Worm (Caenorhabditis elegans) whole organism, late embryonic: ENCODE measurements around the gene Y45G5AM.6.

Source experiments
- C08G9.2 ChIP-seq: sonication (generic microtip); optimal IDR thresholded peaks from 2 replicates; lab custom pipeline; 2016; ENCODE audit warnings: mild to moderate bottlenecking, missing genetic modification characterization, moderate library complexity, missing compliant biosample characterization
- C38D4.7 ChIP-seq: fragments of 200-800 bp; sonication (Bioruptor generic); optimal IDR thresholded peaks from 2 replicates; lab custom pipeline; 2018; ENCODE audit warnings: mild to moderate bottlenecking, missing genetic modification characterization, moderate library complexity, missing compliant biosample characterization
- F13H6.1 ChIP-seq: sonication (generic microtip); optimal IDR thresholded peaks from 2 replicates; lab custom pipeline; 2016; ENCODE audit warnings: missing genetic modification characterization, missing compliant biosample characterization
- K02D7.2 ChIP-seq: sonication (generic microtip); optimal IDR thresholded peaks from 2 replicates; lab custom pipeline; 2017; ENCODE audit warnings: mild to moderate bottlenecking, missing genetic modification characterization, missing compliant biosample characterization
- T23F11.4 ChIP-seq: fragments of 200-800 bp; sonication (Bioruptor generic); optimal IDR thresholded peaks from 2 replicates; lab custom pipeline; 2018; ENCODE audit warnings: mild to moderate bottlenecking, missing genetic modification characterization, missing compliant biosample characterization
- ceh-18 ChIP-seq: sonication (generic microtip); optimal IDR thresholded peaks from 2 replicates; lab custom pipeline; 2016; ENCODE audit warnings: missing genetic modification characterization, missing compliant biosample characterization
- ceh-19 ChIP-seq: fragments of 200-800 bp; sonication (Bioruptor generic); optimal IDR thresholded peaks from 2 replicates; lab custom pipeline; 2018; ENCODE audit warnings: mild to moderate bottlenecking, missing genetic modification characterization, missing compliant biosample characterization
- ceh-2 ChIP-seq: sonication (generic microtip); optimal IDR thresholded peaks from 2 replicates; lab custom pipeline; 2016; ENCODE audit warnings: missing genotype, missing genetic modification characterization, missing compliant biosample characterization
- ceh-9 ChIP-seq: sonication (generic microtip); optimal IDR thresholded peaks from 2 replicates; lab custom pipeline; 2016; ENCODE audit warnings: mild to moderate bottlenecking, missing genetic modification characterization, inconsistent platforms, missing compliant biosample characterization
- dmd-4 ChIP-seq: sonication (generic microtip); optimal IDR thresholded peaks from 2 replicates; lab custom pipeline; 2016; ENCODE audit warnings: borderline replicate concordance, missing genetic modification characterization, missing compliant biosample characterization
- elt-2 ChIP-seq: sonication (generic microtip); optimal IDR thresholded peaks from 2 replicates; lab custom pipeline; 2016; ENCODE audit warnings: missing genetic modification reagents, missing genetic modification characterization, missing compliant biosample characterization
- ets-4 ChIP-seq: sonication (generic microtip); optimal IDR thresholded peaks from 2 replicates; lab custom pipeline; 2016; ENCODE audit warnings: missing genetic modification characterization, missing compliant biosample characterization
- eyg-1 ChIP-seq: sonication (generic microtip); optimal IDR thresholded peaks from 2 replicates; lab custom pipeline; 2016; ENCODE audit warnings: missing genotype, missing genetic modification characterization, missing compliant biosample characterization
- fax-1 ChIP-seq: sonication (generic microtip); optimal IDR thresholded peaks from 2 replicates; lab custom pipeline; 2016; ENCODE audit warnings: missing genotype, missing genetic modification characterization, missing compliant biosample characterization
- gmeb-2 ChIP-seq: sonication (generic microtip); optimal IDR thresholded peaks from 2 replicates; lab custom pipeline; 2016; ENCODE audit warnings: missing genetic modification characterization, inconsistent platforms, missing compliant biosample characterization
- hlh-15 ChIP-seq: sonication (generic microtip); optimal IDR thresholded peaks from 2 replicates; lab custom pipeline; 2016; ENCODE audit warnings: missing genetic modification characterization, missing compliant biosample characterization
- hlh-30 ChIP-seq: sonication (generic microtip); optimal IDR thresholded peaks from 2 replicates; lab custom pipeline; 2017; ENCODE audit warnings: antibody characterized with exemption, missing genetic modification characterization, missing compliant biosample characterization; ENCODE audit not compliant: insufficient read depth
- hlh-8 ChIP-seq: sonication (generic microtip); optimal IDR thresholded peaks from 2 replicates; lab custom pipeline; 2016; ENCODE audit warnings: missing genotype, missing genetic modification characterization, missing compliant biosample characterization
- lim-6 ChIP-seq: sonication (generic microtip); optimal IDR thresholded peaks from 2 replicates; lab custom pipeline; 2016; ENCODE audit warnings: missing genetic modification characterization, missing compliant biosample characterization
- lin-11 ChIP-seq: fragments of 200-800 bp; sonication (Bioruptor generic); optimal IDR thresholded peaks from 2 replicates; lab custom pipeline; 2018; ENCODE audit warnings: mild to moderate bottlenecking, missing genetic modification characterization, missing compliant biosample characterization
- madf-2 ChIP-seq: sonication (generic microtip); optimal IDR thresholded peaks from 2 replicates; lab custom pipeline; 2017; ENCODE audit warnings: missing genetic modification characterization, missing compliant biosample characterization
- nfya-1 ChIP-seq: sonication (generic microtip); optimal IDR thresholded peaks from 2 replicates; lab custom pipeline; 2017; ENCODE audit warnings: missing genetic modification characterization, mild to moderate bottlenecking, missing compliant biosample characterization, antibody characterized with exemption, moderate library complexity
- nhr-11 ChIP-seq: fragments of 150-350 bp; optimal IDR thresholded peaks from 2 replicates; lab custom pipeline; 2014; ENCODE audit warnings: missing biosample characterization, missing genetic modification characterization
- pha-2 ChIP-seq: sonication (generic microtip); optimal IDR thresholded peaks from 2 replicates; lab custom pipeline; 2017; ENCODE audit warnings: mild to moderate bottlenecking, missing genetic modification characterization, missing compliant biosample characterization
- pha-4 ChIP-seq: fragments of 150-350 bp; optimal IDR thresholded peaks from 2 replicates; lab custom pipeline; 2018; ENCODE audit warnings: missing biosample characterization, missing genetic modification reagents, missing genetic modification characterization
- pqm-1 ChIP-seq: sonication (generic microtip); optimal IDR thresholded peaks from 2 replicates; lab custom pipeline; 2016; ENCODE audit warnings: missing genetic modification characterization, missing compliant biosample characterization
- pros-1 ChIP-seq: fragments of 150-350 bp; optimal IDR thresholded peaks from 2 replicates; lab custom pipeline; 2014; ENCODE audit warnings: missing biosample characterization, missing genetic modification reagents, missing genetic modification characterization
- ref-2 ChIP-seq: sonication (generic microtip); optimal IDR thresholded peaks from 2 replicates; lab custom pipeline; 2016; ENCODE audit warnings: missing genetic modification characterization, missing compliant biosample characterization
- rnt-1 ChIP-seq: sonication (generic microtip); optimal IDR thresholded peaks from 2 replicates; lab custom pipeline; 2016; ENCODE audit warnings: missing genetic modification characterization, missing compliant biosample characterization
- sdc-2 ChIP-seq: sonication (generic microtip); optimal IDR thresholded peaks from 2 replicates; lab custom pipeline; 2016; ENCODE audit warnings: missing genotype, missing genetic modification characterization, missing compliant biosample characterization
- sox-2 ChIP-seq: fragments of 200-800 bp; sonication (Bioruptor generic); IDR thresholded peaks from 2 replicates; pipeline ENCODE4 v1.3.6; 2022; ENCODE audit warnings: missing genetic modification reagents, missing genetic modification characterization, missing compliant biosample characterization
- sox-4 ChIP-seq: sonication (generic microtip); optimal IDR thresholded peaks from 2 replicates; lab custom pipeline; 2017; ENCODE audit warnings: mild to moderate bottlenecking, missing genetic modification characterization, inconsistent platforms, missing compliant biosample characterization
- syd-9 ChIP-seq: sonication (generic microtip); optimal IDR thresholded peaks from 2 replicates; lab custom pipeline; 2016; ENCODE audit warnings: mild to moderate bottlenecking, missing genetic modification characterization, moderate library complexity, missing compliant biosample characterization
- tbx-7 ChIP-seq: sonication (generic microtip); optimal IDR thresholded peaks from 2 replicates; lab custom pipeline; 2016; ENCODE audit warnings: missing genotype, missing genetic modification characterization, missing compliant biosample characterization
- unc-3 ChIP-seq, 2 experiments: fragments of 200-800 bp in 1 of 2; sonication (Bioruptor generic) in 1 of 2; sonication (generic microtip) in 1 of 2; conservative IDR thresholded peaks in 1 of 2; optimal IDR thresholded peaks in 1 of 2; 2 replicates each; pipeline versions ENCODE4 v1.3.6 to Lab custom; 2016 to 2022; ENCODE audit warnings: missing compliant biosample characterization in 2 of 2, missing genetic modification characterization in 2 of 2, missing genetic modification reagents in 1 of 2
- unc-55 ChIP-seq: sonication (generic microtip); optimal IDR thresholded peaks from 2 replicates; lab custom pipeline; 2017; ENCODE audit warnings: missing biosample characterization, missing genetic modification reagents, missing genetic modification characterization
- zip-5 ChIP-seq: sonication (generic microtip); optimal IDR thresholded peaks from 2 replicates; lab custom pipeline; 2016; ENCODE audit warnings: missing genetic modification characterization, missing compliant biosample characterization

Y45G5AM.6 gene

DNA sequence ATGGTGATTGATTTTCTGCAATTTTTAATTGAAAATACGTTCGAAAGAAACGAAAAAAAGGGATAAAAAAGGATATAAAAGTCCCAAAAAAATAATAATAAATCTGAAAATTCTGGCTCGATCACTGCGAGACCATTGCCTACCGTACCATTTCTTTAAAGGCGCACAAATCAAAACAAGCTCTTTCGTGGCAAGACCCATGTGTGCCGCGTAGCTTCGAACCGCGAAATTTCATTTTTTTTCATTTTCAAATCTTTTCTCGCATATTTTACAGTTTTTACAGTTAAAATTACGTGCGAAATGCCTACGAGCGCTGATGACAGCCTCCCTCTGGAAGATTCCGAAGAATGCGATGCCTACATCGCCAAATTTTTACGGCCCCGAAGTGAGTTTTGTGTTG lies 23.5 kb upstream of the Y45G5AM.6 start, which contains the start of the genes coh-4 and pid-5:
TSS of gene coh-4 (minus strand) at position 17 of the 400 bp plus-strand sequence.
TSS of gene pid-5 (plus strand) at position 259 of the 400 bp plus-strand sequence.
- TF ChIP-seq dmd-4 (tag; lab: Kevin White, UChicago) (no peak), tbx-7 (tag; lab: Kevin White, UChicago) (no peak), sdc-2 (no peak), zip-5 (no peak), C08G9.2 (tag; lab: Kevin White, UChicago) (no peak), ceh-2 (tag; lab: Kevin White, UChicago) (no peak), hlh-15 (no peak), ceh-9 (tag; lab: Kevin White, UChicago) (no peak), ceh-18 (tag; lab: Kevin White, UChicago) (no peak), C38D4.7 (GFP tag; lab: Kevin White, UChicago) (no peak), K02D7.2 (tag; lab: Kevin White, UChicago) (no peak), hlh-8 (tag; lab: Kevin White, UChicago) (no peak), hlh-30 (no peak), madf-2 (tag; lab: Kevin White, UChicago) (no peak), lin-11 (tag; lab: Kevin White, UChicago) (no peak)

DNA sequence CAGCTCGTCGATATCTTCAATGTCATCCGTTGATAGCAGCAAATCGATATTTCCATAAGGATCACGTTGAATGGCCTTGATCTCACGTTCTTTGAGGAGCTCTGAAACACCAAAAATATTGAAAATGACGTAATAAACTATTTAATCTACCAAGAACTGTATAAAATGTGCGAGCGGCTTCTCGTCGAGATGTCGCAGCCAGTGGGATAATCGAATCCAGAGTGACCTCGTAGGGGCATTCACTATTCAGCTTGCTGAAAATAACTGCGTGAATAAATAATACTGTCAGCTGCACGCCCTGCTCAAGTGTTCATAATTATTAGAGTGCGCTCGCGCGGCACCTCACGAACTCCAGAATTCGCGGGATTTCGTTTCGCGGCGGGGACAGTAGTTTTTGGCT lies 18.0 kb upstream of the Y45G5AM.6 start, which contains the start of gene Y45G5AM.7:
TSS of gene Y45G5AM.7 (minus strand) at position 101 of the 400 bp plus-strand sequence.
- TF ChIP-seq lim-6 (no peak), lin-11 (tag; lab: Kevin White, UChicago) (no peak), unc-55 (GFP tag; lab: Kevin White, UChicago) (no peak), gmeb-2 (tag; lab: Kevin White, UChicago) (no peak), unc-3 (GFP tag; conservative IDR thresholded peaks at IDR 0.05; lab: Robert Waterston, UW) (no peak), unc-3 (tag; optimal IDR thresholded peaks at IDR 0.05; lab: Kevin White, UChicago) (no peak), nhr-11 (tag; lab: Kevin White, UChicago) (no peak), eyg-1 (tag; lab: Kevin White, UChicago) (no peak), ref-2 (tag; lab: Kevin White, UChicago) (no peak), pha-2 (no peak), pqm-1 (tag; lab: Kevin White, UChicago) (no peak), madf-2 (tag; lab: Kevin White, UChicago) (no peak), sox-4 (tag; lab: Kevin White, UChicago) (no peak), fax-1 (tag; lab: Kevin White, UChicago) (no peak), dmd-4 (tag; lab: Kevin White, UChicago) (no peak)
- TF ChIP-seq, all 69 proteins: peak for 0

DNA sequence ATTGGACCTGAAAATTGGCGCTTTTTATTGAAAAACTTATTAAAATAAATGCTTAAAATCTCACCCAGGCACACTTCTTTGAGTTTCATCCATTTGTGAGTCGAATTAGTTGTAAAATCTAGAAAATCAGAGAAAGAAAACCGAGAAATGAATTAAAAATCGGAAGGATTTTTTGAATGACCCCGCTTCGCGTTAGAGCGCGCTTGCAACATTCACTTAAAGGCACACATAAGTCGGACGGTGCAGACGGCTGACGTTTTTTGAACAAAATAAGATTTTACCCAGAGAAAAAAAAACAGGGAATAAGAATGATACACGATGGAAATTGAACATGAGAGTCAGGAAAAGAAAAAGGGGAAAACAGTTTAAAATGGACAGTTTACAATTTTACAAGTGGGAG lies 17.6 kb upstream of the Y45G5AM.6 start:
- TF ChIP-seq tbx-7 (tag; lab: Kevin White, UChicago) (no peak), nfya-1 (tag; lab: Kevin White, UChicago) (peak; percentile 2)

DNA sequence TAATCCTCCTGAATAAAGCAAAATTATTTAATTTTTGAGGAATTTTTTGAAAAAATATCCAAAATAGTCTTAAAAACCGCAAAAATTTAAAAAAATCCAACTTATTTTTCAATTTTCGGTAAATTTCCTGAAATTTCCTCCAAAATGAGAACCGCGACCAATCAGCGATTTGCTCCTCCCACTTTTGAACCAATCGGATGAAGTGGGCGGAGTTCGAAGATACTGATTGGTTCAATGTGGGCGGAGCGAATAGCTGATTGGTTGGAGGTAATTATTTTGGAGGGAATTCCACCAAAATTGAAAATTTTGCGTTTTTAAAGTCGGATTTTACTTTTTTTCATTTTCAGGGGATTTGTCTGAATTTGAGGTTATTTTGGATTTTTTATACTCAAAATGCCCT lies 15.9 kb upstream of the Y45G5AM.6 start:
- TF ChIP-seq pha-4 (tag; lab: Kevin White, UChicago) (no peak), nfya-1 (tag; lab: Kevin White, UChicago) (peak; percentile 97)

DNA sequence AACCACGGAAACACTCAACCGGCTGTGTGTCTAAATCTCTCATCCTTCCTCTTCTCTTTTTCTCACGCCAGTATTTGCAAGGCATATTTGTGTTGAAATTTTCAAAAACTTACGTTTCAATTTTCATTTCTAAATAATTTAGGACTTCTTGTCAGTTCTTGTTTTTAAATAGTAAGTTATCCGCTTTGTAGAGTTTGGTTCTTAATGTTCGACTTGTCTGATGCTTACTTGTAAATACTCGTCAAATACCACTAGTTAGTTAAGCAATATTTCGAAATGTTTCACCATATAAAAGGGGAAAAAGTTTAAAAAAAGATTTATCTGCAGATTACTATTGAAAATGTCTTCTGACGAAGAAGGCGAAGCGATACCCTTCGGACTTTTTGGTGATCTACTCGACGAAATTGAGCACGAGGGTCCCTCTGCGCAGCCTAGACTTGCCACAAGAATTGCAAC lies 12.4 kb upstream of the Y45G5AM.6 start, which contains the start of gene Y45G5AM.3:
TSS of gene Y45G5AM.3 (plus strand) at position 51 of the 456 bp plus-strand sequence.
- TF ChIP-seq C38D4.7 (GFP tag; lab: Kevin White, UChicago) (no peak), ceh-2 (tag; lab: Kevin White, UChicago) (no peak), T23F11.4 (GFP tag; lab: Kevin White, UChicago) (no peak), lin-11 (tag; lab: Kevin White, UChicago) (no peak), ref-2 (tag; lab: Kevin White, UChicago) (no peak), nfya-1 (tag; lab: Kevin White, UChicago) (no peak)

DNA sequence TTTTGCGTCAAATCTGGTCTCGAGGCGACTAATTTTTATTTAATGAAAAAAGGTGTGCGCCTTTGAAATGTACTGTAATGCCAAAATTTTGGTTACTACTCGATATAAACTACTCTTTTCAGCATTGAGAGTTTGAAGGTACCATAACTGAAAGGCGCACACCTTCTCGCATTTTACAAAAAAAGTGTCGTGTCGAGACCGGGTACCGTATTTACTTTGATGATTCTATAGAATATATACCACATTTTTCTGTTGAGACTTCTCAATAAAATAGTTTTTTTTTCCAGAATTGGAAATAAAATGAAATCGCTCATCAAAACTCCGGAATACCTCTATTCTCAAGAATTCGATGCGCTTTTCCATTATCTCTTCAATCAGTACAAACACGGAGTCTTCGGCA lies 10.8 kb upstream of the Y45G5AM.6 start, which contains the start of gene Y45G5AM.4:
TSS of gene Y45G5AM.4 (plus strand) at position 301 of the 400 bp plus-strand sequence.
- no peak for TF ChIP-seq ceh-19
- no peak for TF ChIP-seq rnt-1 (tag; lab: Kevin White, UChicago)
- TF ChIP-seq sox-2 (GFP tag; lab: Robert Waterston, UW): no peak
- TF ChIP-seq ceh-18 (tag; lab: Kevin White, UChicago): no peak
- TF ChIP-seq F13H6.1 (tag; lab: Kevin White, UChicago): no peak
- no peak for TF ChIP-seq hlh-30
- no peak for TF ChIP-seq gmeb-2 (tag; lab: Kevin White, UChicago)
- no peak for TF ChIP-seq syd-9 (tag; lab: Kevin White, UChicago)
- TF ChIP-seq K02D7.2 (tag; lab: Kevin White, UChicago): no peak
- no peak for TF ChIP-seq elt-2 (tag; lab: Kevin White, UChicago)
- TF ChIP-seq pros-1 (tag; lab: Kevin White, UChicago): no peak
- no peak for TF ChIP-seq ets-4 (tag; lab: Kevin White, UChicago)
- TF ChIP-seq unc-55 (GFP tag; lab: Kevin White, UChicago): no peak
